Worm (Caenorhabditis elegans): ENCODE data around the gene ruvb-1.

Gene ruvb-1

DNA sequence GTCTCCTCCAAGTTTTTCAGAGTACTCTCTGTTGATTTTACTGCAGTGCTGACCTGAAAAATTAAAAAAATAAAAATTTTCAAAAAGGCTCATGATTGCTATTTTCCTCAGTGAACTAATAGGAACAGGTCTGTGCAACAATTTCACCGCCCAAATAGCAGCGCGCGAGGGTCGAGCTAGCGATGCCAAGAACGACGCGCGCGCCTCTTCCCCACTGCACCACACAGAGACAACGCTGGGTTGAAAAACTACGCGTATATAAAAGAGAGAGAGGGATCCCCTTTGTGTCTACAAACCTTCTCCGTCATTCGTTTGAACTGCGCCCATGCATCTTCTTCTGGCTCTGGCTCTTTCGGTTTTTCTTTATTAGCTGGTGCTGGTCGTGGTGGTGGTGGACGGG is 10.5 kb downstream of the ruvb-1 start (continued):
- no peak for TF ChIP-seq unc-39 (tag; optimal IDR thresholded peaks at IDR 0.05)
- TF ChIP-seq mes-2 (tag; optimal IDR thresholded peaks at IDR 0.05; ENCODE audit: poor library complexity, severe bottlenecking), result peak; percentile 89
- TF ChIP-seq zip-11 (GFP tag; IDR thresholded peaks at IDR 0.05), result peak; percentile 91
- TF ChIP-seq Y75B8A.6 (GFP tag; IDR thresholded peaks at IDR 0.05), result peak; percentile 87; the same call in 1 of the 2 replicates
- TF ChIP-seq aly-2 (tag; optimal IDR thresholded peaks at IDR 0.05), result no peak
- no peak for TF ChIP-seq nhr-25 (tag; optimal IDR thresholded peaks at IDR 0.05; ENCODE audit: borderline replicate concordance, insufficient read depth)
- TF ChIP-seq ces-1 (GFP tag; optimal IDR thresholded peaks at IDR 0.05), result peak; percentile 39
- TF ChIP-seq hlh-30 (tag; optimal IDR thresholded peaks at IDR 0.05; ENCODE audit: insufficient read depth), result peak; percentile 62
- TF ChIP-seq mep-1 (tag; optimal IDR thresholded peaks at IDR 0.05), result peak; percentile 76
- no peak for TF ChIP-seq ceh-82 (tag; optimal IDR thresholded peaks at IDR 0.05)
- TF ChIP-seq dpl-1 (GFP tag; optimal IDR thresholded peaks at IDR 0.05), result peak; percentile 27
- peak; percentile 65; the same call in 1 of the 2 replicates for TF ChIP-seq saeg-2 (GFP tag; IDR thresholded peaks at IDR 0.05)
- TF ChIP-seq zfp-3 (GFP tag; conservative IDR thresholded peaks at IDR 0.05), result peak; percentile 79
- no peak for TF ChIP-seq ceh-28 (tag; optimal IDR thresholded peaks at IDR 0.05)
- TF ChIP-seq F10B5.3 (tag; optimal IDR thresholded peaks at IDR 0.05), result peak; percentile 80
- 0 out of 2 replicates have a peak, but pooled peaks have one; percentile 41 for TF ChIP-seq tag-97 (GFP tag; IDR thresholded peaks at IDR 0.05)
- peak; percentile 59; the same call in 1 of the 2 replicates for TF ChIP-seq ZK337.2 (GFP tag; IDR thresholded peaks at IDR 0.05)
- TF ChIP-seq daf-8 (GFP tag; IDR thresholded peaks at IDR 0.05), result peak; percentile 67; the same call in 1 of the 2 replicates
- TF ChIP-seq jun-1 (tag; optimal IDR thresholded peaks at IDR 0.05), result no peak
- TF ChIP-seq nhr-48 (tag; optimal IDR thresholded peaks at IDR 0.05), result peak; percentile 79
- TF ChIP-seq lim-7 (GFP tag; IDR thresholded peaks at IDR 0.05), result peak; percentile 99
- peak; percentile 69 for TF ChIP-seq dmd-6 (GFP tag; IDR thresholded peaks at IDR 0.05)
- no peak for TF ChIP-seq nhr-237 (tag; optimal IDR thresholded peaks at IDR 0.05)
- TF ChIP-seq dve-1 (tag; optimal IDR thresholded peaks at IDR 0.05; ENCODE audit: insufficient read depth), result peak; percentile 59
- TF ChIP-seq ztf-11 (tag; optimal IDR thresholded peaks at IDR 0.05), result no peak
- peak; percentile 17 for TF ChIP-seq nhr-6 (tag; optimal IDR thresholded peaks at IDR 0.05)
- TF ChIP-seq daf-19 (GFP tag; conservative IDR thresholded peaks at IDR 0.05), result peak; percentile 86
- no peak for TF ChIP-seq cey-2 (tag; optimal IDR thresholded peaks at IDR 0.05; ENCODE audit: borderline replicate concordance, insufficient read depth)
- peak; percentile 87 for TF ChIP-seq spr-3 (GFP tag; optimal IDR thresholded peaks at IDR 0.05)
- TF ChIP-seq lir-3 (tag; optimal IDR thresholded peaks at IDR 0.05), result peak; percentile 83
- peak; percentile 88 for TF ChIP-seq spr-1 (tag; optimal IDR thresholded peaks at IDR 0.05)
- peak; percentile 92 for TF ChIP-seq arid-1 (GFP tag; conservative IDR thresholded peaks at IDR 0.05)
- TF ChIP-seq egl-27 (tag; optimal IDR thresholded peaks at IDR 0.05), result no peak
- TF ChIP-seq ama-1 (optimal IDR thresholded peaks at IDR 0.05), result no peak
- peak; percentile 89 to 97 for TF ChIP-seq madf-5 (GFP tag; IDR thresholded peaks at IDR 0.05)
- TF ChIP-seq ctbp-1 (GFP tag; IDR thresholded peaks at IDR 0.05), result peak; percentile 86
- peak; percentile 92 for TF ChIP-seq nhr-42 (GFP tag; IDR thresholded peaks at IDR 0.05)
- peak; percentile 99 for TF ChIP-seq egl-43 (GFP tag; IDR thresholded peaks at IDR 0.05)
- no peak for TF ChIP-seq nhr-76 (tag; optimal IDR thresholded peaks at IDR 0.05)
- peak; percentile 96 for TF ChIP-seq pha-4 (GFP tag; IDR thresholded peaks at IDR 0.05)
- no peak for TF ChIP-seq pha-4 (tag; optimal IDR thresholded peaks at IDR 0.05)
- peak; percentile 13 for TF ChIP-seq ceh-32 (tag; optimal IDR thresholded peaks at IDR 0.05; ENCODE audit: poor library complexity)
- TF ChIP-seq Y105C5A.15 (GFP tag; IDR thresholded peaks at IDR 0.05), result peak; percentile 95; the same call in 1 of the 2 replicates
- peak; percentile 92 for TF ChIP-seq T26A8.4 (GFP tag; IDR thresholded peaks at IDR 0.05)
- TF ChIP-seq lin-38 (GFP tag; IDR thresholded peaks at IDR 0.05), result peak; percentile 87
- peak; percentile 47 for TF ChIP-seq zfp-2 (tag; optimal IDR thresholded peaks at IDR 0.05)
- no peak for TF ChIP-seq unc-62 (GFP tag; optimal IDR thresholded peaks at IDR 0.05 in 1 of 2)
- TF ChIP-seq unc-62 (tag; optimal IDR thresholded peaks at IDR 0.05), result no peak
- TF ChIP-seq nhr-77 (tag; optimal IDR thresholded peaks at IDR 0.05), result peak; percentile 22
- TF ChIP-seq duxl-1 (tag; optimal IDR thresholded peaks at IDR 0.05; ENCODE audit: poor library complexity), result peak; percentile 83
- peak; percentile 90 for TF ChIP-seq D1046.2 (GFP tag; IDR thresholded peaks at IDR 0.05)

All from whole organism, L4 larva.